Worm (Caenorhabditis elegans): ENCODE measurements around the gene gcna-1.

The gcna-1 gene

ce11 chrIII:5964058-5964632 is 44.7 kb downstream of the gcna-1 start:
- TF ChIP-seq elt-2 (tag; optimal IDR thresholded peaks at IDR 0.05) (peak; percentile 54), elt-1 (tag; optimal IDR thresholded peaks at IDR 0.05) (no peak), pha-4 (tag; optimal IDR thresholded peaks at IDR 0.05) (peak; percentile 49), snpc-4 (tag; optimal IDR thresholded peaks at IDR 0.05) (no peak), elt-3 (tag; optimal IDR thresholded peaks at IDR 0.05) (peak in 1 of 3 experiments; percentile 11)

ce11 chrIII:5961560-5961959 is 47.3 kb downstream of the gcna-1 start:
- TF ChIP-seq pqm-1 (tag; optimal IDR thresholded peaks at IDR 0.05), result no peak
- TF ChIP-seq ceh-28 (tag; optimal IDR thresholded peaks at IDR 0.05), result no peak
- no peak for TF ChIP-seq R02D3.7 (tag; optimal IDR thresholded peaks at IDR 0.05)
- no peak for TF ChIP-seq pha-4 (tag; optimal IDR thresholded peaks at IDR 0.05)
- TF ChIP-seq egl-5 (tag; optimal IDR thresholded peaks at IDR 0.05), result no peak
- TF ChIP-seq skn-1 (tag; optimal IDR thresholded peaks at IDR 0.05), result no peak
- no peak for TF ChIP-seq elt-1 (tag; optimal IDR thresholded peaks at IDR 0.05)
- no peak for TF ChIP-seq nhr-77 (tag; optimal IDR thresholded peaks at IDR 0.05)
- TF ChIP-seq nhr-12 (tag; optimal IDR thresholded peaks at IDR 0.05), result no peak
- no peak for TF ChIP-seq nhr-28 (tag; optimal IDR thresholded peaks at IDR 0.05)
- TF ChIP-seq elt-2 (tag; optimal IDR thresholded peaks at IDR 0.05), result no peak
- no peak for TF ChIP-seq unc-39 (tag; optimal IDR thresholded peaks at IDR 0.05)
- no peak for TF ChIP-seq aly-2 (tag; optimal IDR thresholded peaks at IDR 0.05)
- no peak for TF ChIP-seq lin-39 (tag; optimal IDR thresholded peaks at IDR 0.05)

ce11 chrIII:5959049-5959448 is 49.8 kb downstream of the gcna-1 start:
- TF ChIP-seq fos-1 (tag; optimal IDR thresholded peaks at IDR 0.05), result no peak
- TF ChIP-seq pha-4 (tag; optimal IDR thresholded peaks at IDR 0.05), result peak; percentile 39
- TF ChIP-seq ama-1 (optimal IDR thresholded peaks at IDR 0.05), result no peak
- TF ChIP-seq lsy-12 (tag; optimal IDR thresholded peaks at IDR 0.05), result no peak

DNA sequence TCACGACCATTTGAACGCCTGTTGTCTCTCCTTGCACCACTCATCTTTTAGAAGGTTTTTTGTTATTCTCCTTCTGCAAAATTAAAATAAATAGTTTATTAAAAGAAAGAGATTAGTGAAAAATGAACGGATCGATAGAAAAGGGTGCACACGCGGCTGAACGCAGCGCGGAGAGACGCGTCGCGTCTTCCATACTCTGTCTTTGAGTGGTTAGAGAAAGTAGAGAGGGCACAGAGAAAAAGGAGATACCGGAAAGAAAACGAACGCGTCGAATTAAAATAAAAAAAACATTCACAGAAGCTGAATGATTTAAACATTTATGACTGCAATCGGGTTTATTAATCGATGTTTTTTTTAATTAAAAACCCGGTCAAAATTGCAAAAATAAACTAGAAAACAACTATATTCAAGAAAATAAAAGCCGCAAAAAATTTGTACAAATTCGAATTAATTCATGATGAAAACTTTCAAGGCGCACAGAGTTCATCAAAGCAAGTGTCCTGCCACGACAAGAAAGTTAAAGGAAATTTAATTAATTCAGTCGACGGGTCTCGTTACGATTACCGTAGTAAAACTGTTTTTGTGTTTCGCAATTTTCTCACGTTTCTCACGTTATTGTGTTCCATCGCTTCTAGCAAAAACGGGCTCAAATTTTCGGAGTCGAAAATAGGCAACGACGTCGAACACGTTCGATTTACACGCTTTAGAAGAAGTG is 50.6 kb downstream of the gcna-1 start, which contains the start of the genes nono-1 and nop-1:
nono-1 (minus strand) TSS at position 75 of the 715 bp plus-strand sequence.
nop-1 (plus strand) TSS at position 551 of the 715 bp plus-strand sequence.
- no peak for TF ChIP-seq lsy-12 (tag; optimal IDR thresholded peaks at IDR 0.05)
- no peak for TF ChIP-seq lin-39 (tag; optimal IDR thresholded peaks at IDR 0.05)
- no peak for TF ChIP-seq skn-1 (tag; optimal IDR thresholded peaks at IDR 0.05)
- TF ChIP-seq nhr-76 (tag; optimal IDR thresholded peaks at IDR 0.05), result no peak
- no peak for TF ChIP-seq nhr-43 (tag; optimal IDR thresholded peaks at IDR 0.05; ENCODE audit: poor library complexity, severe bottlenecking)
- TF ChIP-seq egl-27 (tag; optimal IDR thresholded peaks at IDR 0.05), result no peak
- TF ChIP-seq pqm-1 (tag; optimal IDR thresholded peaks at IDR 0.05), result no peak
- no peak for TF ChIP-seq ceh-82 (tag; optimal IDR thresholded peaks at IDR 0.05)
- TF ChIP-seq snpc-4 (tag; optimal IDR thresholded peaks at IDR 0.05), result peak; percentile 36
- peak; percentile 84 for TF ChIP-seq nfya-1 (tag; optimal IDR thresholded peaks at IDR 0.05; ENCODE audit: insufficient read depth)
- no peak for TF ChIP-seq ceh-9 (tag; optimal IDR thresholded peaks at IDR 0.05)
- TF ChIP-seq nhr-77 (tag; optimal IDR thresholded peaks at IDR 0.05), result no peak
- no peak for TF ChIP-seq fkh-10 (GFP tag; optimal IDR thresholded peaks at IDR 0.05)
- TF ChIP-seq nhr-23 (tag; optimal IDR thresholded peaks at IDR 0.05), result no peak
- TF ChIP-seq ztf-11 (tag; optimal IDR thresholded peaks at IDR 0.05), result no peak
- peak; percentile 1 for TF ChIP-seq hmg-11 (tag; optimal IDR thresholded peaks at IDR 0.05)
- TF ChIP-seq fkh-2 (tag; optimal IDR thresholded peaks at IDR 0.05), result no peak
- no peak for TF ChIP-seq nhr-67 (tag; optimal IDR thresholded peaks at IDR 0.05)

Measured in whole organism, L3 larva.